Fruit fly (Drosophila melanogaster): ENCODE measurements around the gene ND-B14.5B.

The ND-B14.5B gene

dm6 chr2L:3107988-3108678 lies 37.5 kb downstream of the ND-B14.5B start (continued):
- TF ChIP-seq CG6175 (GFP tag; IDR thresholded peaks at IDR 0.05) = no peak
- TF ChIP-seq CG10267 (tag; optimal IDR thresholded peaks at IDR 0.05) = no peak
- no peak for TF ChIP-seq CG9215 (GFP tag; IDR thresholded peaks at IDR 0.05)
- peak; percentile 51 for TF ChIP-seq lab (GFP tag; optimal IDR thresholded peaks at IDR 0.05)
- TF ChIP-seq sob (GFP tag; IDR thresholded peaks at IDR 0.05) = no peak
- no peak for TF ChIP-seq bab2 (GFP tag; optimal IDR thresholded peaks at IDR 0.05)
- peak; percentile 7 for TF ChIP-seq Dp (GFP tag; optimal IDR thresholded peaks at IDR 0.05)
- no peak for TF ChIP-seq ATbp (GFP tag; optimal IDR thresholded peaks at IDR 0.05)
- TF ChIP-seq oc (tag; optimal IDR thresholded peaks at IDR 0.05) = peak; percentile 60
- TF ChIP-seq CoRest (tag; optimal IDR thresholded peaks at IDR 0.05) = no peak
- no peak for TF ChIP-seq p53 (GFP tag; optimal IDR thresholded peaks at IDR 0.05)
- peak; percentile 57 for TF ChIP-seq kni (GFP tag; optimal IDR thresholded peaks at IDR 0.05)
- TF ChIP-seq Dip3 (GFP tag; optimal IDR thresholded peaks at IDR 0.05) = no peak
- no peak for TF ChIP-seq CG1024 (GFP tag; IDR thresholded peaks at IDR 0.05)
- TF ChIP-seq CG8944 (GFP tag; optimal IDR thresholded peaks at IDR 0.05) = no peak
- no peak for TF ChIP-seq E2f2 (GFP tag; IDR thresholded peaks at IDR 0.05)
- TF ChIP-seq CG8089 (GFP tag; optimal IDR thresholded peaks at IDR 0.05) = no peak
- no peak for TF ChIP-seq CG15073 (GFP tag; optimal IDR thresholded peaks at IDR 0.05)
- TF ChIP-seq Xbp1 (GFP tag; optimal IDR thresholded peaks at IDR 0.05) = no peak
- peak; percentile 78 for TF ChIP-seq pros (GFP tag; optimal IDR thresholded peaks at IDR 0.05)
- TF ChIP-seq HLHmδ (GFP tag; optimal IDR thresholded peaks at IDR 0.05) = peak; percentile 17
- peak; percentile 48 for TF ChIP-seq CG15269 (tag; optimal IDR thresholded peaks at IDR 0.05)
- peak; percentile 46; the same call in 1 of the 3 replicates for TF ChIP-seq Opbp (GFP tag; IDR thresholded peaks at IDR 0.05; ENCODE audit: partially characterized antibody)
- TF ChIP-seq CG18599 (GFP tag; optimal IDR thresholded peaks at IDR 0.05) = no peak
- no peak for TF ChIP-seq CG14965 (GFP tag; optimal IDR thresholded peaks at IDR 0.05; ENCODE audit: borderline replicate concordance)
- no peak for TF ChIP-seq dmrt11E (tag; optimal IDR thresholded peaks at IDR 0.05)
- no peak for TF ChIP-seq repo (GFP tag; optimal IDR thresholded peaks at IDR 0.05)
- peak; percentile 26; the same call in 1 of the 2 replicates for TF ChIP-seq Awh (GFP tag; IDR thresholded peaks at IDR 0.05)
- TF ChIP-seq Jarid2 (GFP tag; optimal IDR thresholded peaks at IDR 0.05) = peak; percentile 82
- TF ChIP-seq CG10147 (GFP tag; optimal IDR thresholded peaks at IDR 0.05) = no peak
- TF ChIP-seq sug (tag; optimal IDR thresholded peaks at IDR 0.05) = peak; percentile 2
- no peak for TF ChIP-seq gro (GFP tag; optimal IDR thresholded peaks at IDR 0.05)
- TF ChIP-seq fu2 (GFP tag; optimal IDR thresholded peaks at IDR 0.05) = no peak
- no peak for TF ChIP-seq ap (GFP tag; IDR thresholded peaks at IDR 0.05)
- TF ChIP-seq Hmx (GFP tag; optimal IDR thresholded peaks at IDR 0.05) = no peak
- no peak for TF ChIP-seq ERR (GFP tag; optimal IDR thresholded peaks at IDR 0.05)
- peak; percentile 100 for TF ChIP-seq CG11504 (tag; optimal IDR thresholded peaks at IDR 0.05)
- no peak for TF ChIP-seq luna (GFP tag; optimal IDR thresholded peaks at IDR 0.05)
- peak; percentile 8 for TF ChIP-seq CG12769 (tag; optimal IDR thresholded peaks at IDR 0.05)
- TF ChIP-seq CG17359 (tag; optimal IDR thresholded peaks at IDR 0.05) = no peak
- TF ChIP-seq CG2202 (tag; optimal IDR thresholded peaks at IDR 0.05) = no peak
- TF ChIP-seq ato (GFP tag; IDR thresholded peaks at IDR 0.05; ENCODE audit: partially characterized antibody) = no peak
- no peak for TF ChIP-seq pum (GFP tag; optimal IDR thresholded peaks at IDR 0.05)
- TF ChIP-seq z (GFP tag; IDR thresholded peaks at IDR 0.05) = 0 out of 3 replicates have a peak, but pooled peaks have one; percentile 34
- no peak for TF ChIP-seq CG11456 (GFP tag; IDR thresholded peaks at IDR 0.05)
- peak; percentile 100 for TF ChIP-seq CG2199 (GFP tag; IDR thresholded peaks at IDR 0.05)
- TF ChIP-seq crc (GFP tag; optimal IDR thresholded peaks at IDR 0.05) = no peak
- peak; percentile 1 for TF ChIP-seq CG13894 (tag; optimal IDR thresholded peaks at IDR 0.05)
- no peak for TF ChIP-seq CG4282 (GFP tag; optimal IDR thresholded peaks at IDR 0.05)
- TF ChIP-seq pnt (GFP tag; optimal IDR thresholded peaks at IDR 0.05) = no peak

All from whole organism, embryonic.